Worm (Caenorhabditis elegans) whole organism, mixed stage, embryonic: Measurements from ENCODE around the gene F26F2.7.

Experiments used
- M03D4.4 ChIP-seq: sonication (generic microtip); optimal IDR thresholded peaks from 2 replicates; lab custom pipeline; 2017; ENCODE audit warnings: mild to moderate bottlenecking, missing genetic modification characterization, missing compliant biosample characterization
- bed-3 ChIP-seq: fragments of 200-800 bp; sonication (Bioruptor generic); optimal IDR thresholded peaks from 3 replicates; lab custom pipeline; 2018; ENCODE audit warnings: mild to moderate bottlenecking, missing genetic modification characterization, moderate library complexity, missing compliant biosample characterization
- blmp-1 ChIP-seq: fragments of 150-350 bp; optimal IDR thresholded peaks from 2 replicates; lab custom pipeline; 2014; ENCODE audit warnings: missing biosample characterization, missing genetic modification characterization
- ceh-39 ChIP-seq: fragments of 150-350 bp; optimal IDR thresholded peaks from 2 replicates; lab custom pipeline; 2014; ENCODE audit warnings: missing biosample characterization, missing genetic modification characterization
- ceh-43 ChIP-seq: fragments of 200-800 bp; sonication (Bioruptor generic); optimal IDR thresholded peaks from 2 replicates; lab custom pipeline; 2018; ENCODE audit warnings: mild to moderate bottlenecking, missing genetic modification characterization, moderate library complexity, missing compliant biosample characterization
- ceh-83 ChIP-seq: fragments of 200-800 bp; sonication (Bioruptor generic); optimal IDR thresholded peaks from 2 replicates; lab custom pipeline; 2018; ENCODE audit warnings: mild to moderate bottlenecking, missing genetic modification characterization, missing compliant biosample characterization
- ces-1 ChIP-seq: fragments of 150-350 bp; optimal IDR thresholded peaks from 2 replicates; lab custom pipeline; 2014; ENCODE audit warnings: missing biosample characterization, missing genetic modification reagents, missing genetic modification characterization
- cnd-1 ChIP-seq: fragments of 200-800 bp; sonication (Bioruptor generic); optimal IDR thresholded peaks from 2 replicates; lab custom pipeline; 2018; ENCODE audit warnings: mild to moderate bottlenecking, missing genetic modification characterization, missing compliant biosample characterization
- drap-1 ChIP-seq: fragments of 200-800 bp; sonication (Bioruptor generic); optimal IDR thresholded peaks from 3 replicates; lab custom pipeline; 2018; ENCODE audit warnings: mild to moderate bottlenecking, missing genetic modification characterization, missing compliant biosample characterization
- elt-1 ChIP-seq: sonication (generic microtip); optimal IDR thresholded peaks from 2 replicates; lab custom pipeline; 2017; ENCODE audit warnings: missing genetic modification characterization, mild to moderate bottlenecking, missing compliant biosample characterization, antibody characterized with exemption, moderate library complexity, borderline replicate concordance; ENCODE audit not compliant: insufficient read depth
- flh-1 ChIP-seq: fragments of 200-800 bp; sonication (Bioruptor generic); optimal IDR thresholded peaks from 2 replicates; lab custom pipeline; 2018; ENCODE audit warnings: mild to moderate bottlenecking, missing genetic modification characterization, moderate library complexity, missing compliant biosample characterization
- hlh-1 ChIP-seq: fragments of 150-350 bp; optimal IDR thresholded peaks from 2 replicates; lab custom pipeline; 2014; ENCODE audit warnings: missing biosample characterization, missing genetic modification reagents, missing genetic modification characterization
- lin-13 ChIP-seq: fragments of 150-350 bp; optimal IDR thresholded peaks from 2 replicates; lab custom pipeline; 2014; ENCODE audit warnings: missing biosample characterization, missing genetic modification characterization
- lin-32 ChIP-seq: fragments of 200-800 bp; sonication (Bioruptor generic); optimal IDR thresholded peaks from 2 replicates; lab custom pipeline; 2018; ENCODE audit warnings: mild to moderate bottlenecking, missing genetic modification characterization, missing compliant biosample characterization
- lsy-2 ChIP-seq: fragments of 150-350 bp; optimal IDR thresholded peaks from 2 replicates; lab custom pipeline; 2014; ENCODE audit warnings: missing biosample characterization, missing genetic modification characterization
- mab-5 ChIP-seq: fragments of 150-350 bp; optimal IDR thresholded peaks from 2 replicates; lab custom pipeline; 2014; ENCODE audit warnings: missing biosample characterization, missing genetic modification characterization
- mep-1 ChIP-seq: fragments of 150-350 bp; optimal IDR thresholded peaks from 2 replicates; lab custom pipeline; 2017; ENCODE audit warnings: missing biosample characterization, missing genetic modification reagents, missing genetic modification characterization, inconsistent platforms
- mls-2 ChIP-seq: sonication (generic microtip); optimal IDR thresholded peaks from 2 replicates; lab custom pipeline; 2016; ENCODE audit warnings: mild to moderate bottlenecking, missing genetic modification characterization, moderate library complexity, missing compliant biosample characterization
- nhr-12 ChIP-seq: fragments of 150-350 bp; optimal IDR thresholded peaks from 2 replicates; lab custom pipeline; 2014; ENCODE audit warnings: missing biosample characterization, missing genetic modification characterization
- nhr-2 ChIP-seq: fragments of 150-350 bp; optimal IDR thresholded peaks from 2 replicates; lab custom pipeline; 2014; ENCODE audit warnings: missing biosample characterization, missing genetic modification characterization
- nhr-237 ChIP-seq: fragments of 150-350 bp; optimal IDR thresholded peaks from 2 replicates; lab custom pipeline; 2014; ENCODE audit warnings: missing biosample characterization, missing genetic modification characterization
- nhr-28 ChIP-seq: fragments of 150-350 bp; optimal IDR thresholded peaks from 2 replicates; lab custom pipeline; 2014; ENCODE audit warnings: missing biosample characterization, missing genetic modification characterization
- nhr-76 ChIP-seq: sonication (generic microtip); optimal IDR thresholded peaks from 2 replicates; lab custom pipeline; 2017; ENCODE audit warnings: missing biosample characterization, missing genetic modification characterization
- pha-4 ChIP-seq: fragments of 150-350 bp; optimal IDR thresholded peaks from 2 replicates; lab custom pipeline; 2018; ENCODE audit warnings: missing biosample characterization, missing genetic modification reagents, missing genetic modification characterization
- sem-2 ChIP-seq: fragments of 200-800 bp; sonication (Bioruptor generic); optimal IDR thresholded peaks from 2 replicates; lab custom pipeline; 2018; ENCODE audit warnings: mild to moderate bottlenecking, missing genetic modification characterization, missing compliant biosample characterization
- snpc-4 ChIP-seq: fragments of 150-350 bp; optimal IDR thresholded peaks from 2 replicates; lab custom pipeline; 2014; ENCODE audit warnings: missing biosample characterization, missing genetic modification characterization
- sptf-1 ChIP-seq: sonication (generic microtip); optimal IDR thresholded peaks from 2 replicates; lab custom pipeline; 2017; ENCODE audit warnings: mild to moderate bottlenecking, missing genetic modification characterization, moderate library complexity, missing compliant biosample characterization
- tbx-8 ChIP-seq: fragments of 200-800 bp; sonication (Bioruptor generic); optimal IDR thresholded peaks from 2 replicates; lab custom pipeline; 2018; ENCODE audit warnings: mild to moderate bottlenecking, missing genetic modification characterization, moderate library complexity, missing compliant biosample characterization
- unc-120 ChIP-seq: sonication (generic microtip); optimal IDR thresholded peaks from 2 replicates; lab custom pipeline; 2017; ENCODE audit warnings: missing genetic modification characterization, missing compliant biosample characterization; ENCODE audit not compliant: poor library complexity, severe bottlenecking
- unc-39 ChIP-seq: fragments of 150-350 bp; optimal IDR thresholded peaks from 2 replicates; lab custom pipeline; 2014; ENCODE audit warnings: missing biosample characterization, missing genetic modification characterization
- unc-62 ChIP-seq: fragments of 150-350 bp; optimal IDR thresholded peaks from 2 replicates; lab custom pipeline; 2014; ENCODE audit warnings: missing biosample characterization, missing genetic modification reagents, missing genetic modification characterization
- zip-8 ChIP-seq: fragments of 150-350 bp; optimal IDR thresholded peaks from 2 replicates; lab custom pipeline; 2014; ENCODE audit warnings: missing biosample characterization, missing genetic modification characterization
- ztf-11 ChIP-seq: fragments of 150-350 bp; optimal IDR thresholded peaks from 2 replicates; lab custom pipeline; 2014; ENCODE audit warnings: missing biosample characterization, missing genetic modification characterization

Gene F26F2.7

DNA sequence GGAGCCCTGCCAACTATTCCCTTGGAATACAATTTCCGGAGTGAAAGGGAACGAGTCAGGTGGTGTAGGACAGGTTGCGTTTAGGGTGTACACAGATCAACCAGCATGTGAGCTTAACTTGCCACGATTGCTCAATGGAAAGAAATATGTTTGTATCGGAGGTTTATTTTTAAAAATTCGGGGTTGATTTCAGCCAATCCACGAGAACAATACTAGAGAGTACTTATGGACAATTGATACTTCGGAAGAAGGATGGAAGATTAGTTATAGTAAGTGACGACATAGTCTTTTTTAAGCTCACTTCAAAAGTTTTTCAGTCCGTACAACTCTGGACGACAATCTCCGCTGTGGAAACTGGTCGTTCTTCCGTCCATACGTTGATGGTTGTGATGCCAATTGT, 5.9 kb upstream of the F26F2.7 start:
- TF ChIP-seq nhr-28 (tag; lab: Kevin White, UChicago) (no peak), blmp-1 (tag; lab: Kevin White, UChicago) (no peak), bed-3 (no peak), ceh-83 (GFP tag; lab: Kevin White, UChicago) (no peak), lin-32 (GFP tag; lab: Kevin White, UChicago) (no peak), drap-1 (GFP tag; lab: Kevin White, UChicago) (no peak), hlh-1 (no peak), nhr-12 (no peak), cnd-1 (no peak), ceh-39 (tag; lab: Kevin White, UChicago) (no peak), ceh-43 (no peak), ces-1 (GFP tag; lab: Kevin White, UChicago) (no peak), snpc-4 (no peak), M03D4.4 (tag; lab: Kevin White, UChicago) (no peak), flh-1 (no peak), tbx-8 (no peak), pha-4 (tag; lab: Kevin White, UChicago) (no peak), unc-62 (GFP tag; lab: Kevin White, UChicago) (no peak), mep-1 (tag; lab: Kevin White, UChicago) (no peak)

DNA sequence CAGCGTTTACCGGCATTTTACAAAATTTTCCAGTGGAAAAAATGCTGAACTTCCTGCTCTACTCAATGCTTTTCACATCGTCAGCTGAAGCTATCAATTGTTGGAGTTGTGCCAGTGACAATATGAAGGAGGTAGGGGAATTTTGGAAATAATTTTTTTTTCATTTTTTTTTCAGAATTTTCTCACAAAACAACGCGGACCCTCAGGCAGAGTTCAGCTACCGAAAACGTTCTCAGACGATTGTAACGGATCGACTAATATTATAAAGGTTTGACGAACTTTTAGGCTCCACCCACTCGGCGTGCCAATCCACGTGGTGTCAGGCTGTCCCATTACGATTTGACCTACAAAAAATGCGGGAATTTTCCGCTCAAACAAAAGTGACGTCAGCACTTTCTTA, 1.3 kb upstream of the F26F2.7 start, which contains the start of gene F26F2.8:
Gene F26F2.8, plus strand, starts transcription at position 13 of the 400 bp plus-strand sequence.
- no peak for TF ChIP-seq lsy-2 (tag; lab: Kevin White, UChicago)

DNA sequence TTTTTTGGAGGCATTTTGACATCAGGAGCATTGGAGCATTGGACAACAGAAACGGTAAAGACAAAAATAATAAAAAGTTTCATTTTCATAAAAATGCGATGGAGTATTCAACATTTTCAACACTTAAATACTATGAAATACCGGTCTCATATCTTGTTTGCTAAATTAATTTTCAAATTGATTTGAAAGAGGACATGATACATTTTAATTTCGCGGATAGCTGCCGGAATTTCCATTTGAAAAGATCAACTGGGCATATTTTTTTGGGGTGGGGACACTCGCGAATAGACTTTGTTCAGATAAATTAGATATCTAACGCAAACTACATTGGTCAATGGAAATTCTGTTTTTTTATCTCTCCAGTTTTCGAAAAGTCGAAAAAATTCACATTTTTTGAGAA, 14.0 kb downstream of the F26F2.7 start, which contains the start of gene F26F2.10:
Gene F26F2.10, minus strand, starts transcription at position 101 of the 400 bp plus-strand sequence.
- no peak for TF ChIP-seq ceh-39 (tag; lab: Kevin White, UChicago)
- TF ChIP-seq nhr-28 (tag; lab: Kevin White, UChicago), result no peak
- no peak for TF ChIP-seq bed-3
- TF ChIP-seq nhr-12, result no peak
- TF ChIP-seq ceh-43, result no peak
- TF ChIP-seq lin-13, result no peak
- no peak for TF ChIP-seq mls-2
- no peak for TF ChIP-seq ceh-83 (GFP tag; lab: Kevin White, UChicago)
- no peak for TF ChIP-seq unc-39 (tag; lab: Kevin White, UChicago)
- TF ChIP-seq nhr-76 (tag; lab: Kevin White, UChicago), result no peak
- TF ChIP-seq pha-4 (tag; lab: Kevin White, UChicago), result no peak
- no peak for TF ChIP-seq ztf-11 (tag; lab: Kevin White, UChicago)
- TF ChIP-seq hlh-1, result no peak

DNA sequence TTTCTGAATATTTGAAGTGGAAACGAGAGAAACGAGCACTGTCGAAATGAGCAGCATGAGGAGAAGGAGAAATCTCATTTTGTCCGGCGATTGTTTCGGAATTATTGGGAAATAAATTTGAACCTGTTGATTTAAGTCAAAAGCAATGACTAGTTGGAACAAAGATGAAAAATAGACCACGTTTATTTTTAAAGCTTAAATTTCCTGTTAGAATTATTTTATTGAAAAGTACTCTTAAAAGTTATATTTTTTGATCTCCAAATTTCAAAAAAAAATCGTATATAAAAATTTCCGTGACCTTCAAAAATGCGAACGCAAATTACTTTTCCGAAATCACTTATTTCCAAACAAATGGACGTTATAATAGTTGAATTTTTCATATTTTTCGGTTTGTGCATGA, 14.9 kb downstream of the F26F2.7 start, which contains the start of gene F26F2.11:
Gene F26F2.11, minus strand, starts transcription at position 101 of the 400 bp plus-strand sequence.
- TF ChIP-seq nhr-12 (no peak), zip-8 (tag; lab: Kevin White, UChicago) (no peak), mep-1 (tag; lab: Kevin White, UChicago) (no peak), blmp-1 (tag; lab: Kevin White, UChicago) (no peak), lin-13 (no peak), elt-1 (tag; lab: Kevin White, UChicago) (no peak), sptf-1 (tag; lab: Kevin White, UChicago) (no peak), snpc-4 (no peak), lsy-2 (tag; lab: Kevin White, UChicago) (no peak), nhr-76 (tag; lab: Kevin White, UChicago) (no peak), nhr-237 (tag; lab: Kevin White, UChicago) (no peak), sem-2 (no peak), drap-1 (GFP tag; lab: Kevin White, UChicago) (no peak), mab-5 (tag; lab: Kevin White, UChicago) (no peak), hlh-1 (no peak), M03D4.4 (tag; lab: Kevin White, UChicago) (no peak)

DNA sequence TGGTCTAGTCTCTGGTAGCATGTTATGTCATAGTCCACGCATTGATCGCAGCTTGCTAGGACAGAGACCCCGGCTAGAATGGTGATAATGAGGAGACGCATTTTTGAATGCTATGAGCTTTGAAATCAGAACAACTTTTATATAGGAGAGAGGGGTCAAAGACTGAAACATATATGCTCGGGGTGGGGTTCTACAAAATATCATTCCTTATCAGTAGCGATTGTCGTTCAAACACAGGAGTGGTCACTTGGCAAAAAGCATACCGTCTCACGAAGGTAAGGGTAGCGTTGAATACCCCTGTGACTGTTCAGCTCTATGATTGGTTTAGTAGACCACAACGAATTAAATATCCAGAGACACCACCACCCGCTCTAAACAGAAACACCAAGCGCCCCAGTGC, 16.3 kb downstream of the F26F2.7 start, which contains the start of gene F46B3.1:
Gene F46B3.1, minus strand, starts transcription at position 101 of the 400 bp plus-strand sequence.
- no peak for TF ChIP-seq nhr-28 (tag; lab: Kevin White, UChicago)
- no peak for TF ChIP-seq cnd-1
- TF ChIP-seq unc-120 (tag; lab: Kevin White, UChicago), result no peak
- no peak for TF ChIP-seq ztf-11 (tag; lab: Kevin White, UChicago)
- no peak for TF ChIP-seq mab-5 (tag; lab: Kevin White, UChicago)
- TF ChIP-seq nhr-12, result no peak
- no peak for TF ChIP-seq pha-4 (tag; lab: Kevin White, UChicago)
- TF ChIP-seq M03D4.4 (tag; lab: Kevin White, UChicago), result no peak
- no peak for TF ChIP-seq nhr-2 (tag; lab: Kevin White, UChicago)
- no peak for TF ChIP-seq elt-1 (tag; lab: Kevin White, UChicago)
- no peak for TF ChIP-seq ceh-83 (GFP tag; lab: Kevin White, UChicago)
- TF ChIP-seq ceh-39 (tag; lab: Kevin White, UChicago), result no peak
- no peak for TF ChIP-seq hlh-1
- TF ChIP-seq nhr-237 (tag; lab: Kevin White, UChicago), result no peak
- TF ChIP-seq, all 35 proteins: peak for 0
